Worm (Caenorhabditis elegans) whole organism, young adult: ENCODE measurements around the gene F22B3.7.

Experiments
- B0336.3 ChIP-seq: fragments of 200-800 bp; sonication (Bioruptor generic); IDR thresholded peaks from 2 replicates; pipeline ENCODE4 v1.3.6; 2022; ENCODE audit warnings: missing genetic modification characterization, missing compliant biosample characterization
- C17E4.6 ChIP-seq: fragments of 200-800 bp; sonication (Bioruptor generic); IDR thresholded peaks from 2 replicates; pipeline ENCODE4 v1.3.6; 2022; ENCODE audit warnings: missing genetic modification reagents, missing genetic modification characterization, missing compliant biosample characterization
- D2030.7 ChIP-seq: fragments of 200-800 bp; sonication (Bioruptor generic); IDR thresholded peaks from 2 replicates; pipeline ENCODE4 v1.3.6; 2022; ENCODE audit warnings: missing genetic modification reagents, missing genetic modification characterization, missing compliant biosample characterization
- F33H1.4 ChIP-seq: fragments of 200-800 bp; sonication (Bioruptor generic); IDR thresholded peaks from 2 replicates; pipeline ENCODE4 v1.3.6; 2022; ENCODE audit warnings: missing genetic modification reagents, missing genetic modification characterization, missing compliant biosample characterization
- F37B4.10 ChIP-seq: fragments of 200-800 bp; sonication (Bioruptor generic); IDR thresholded peaks from 2 replicates; pipeline ENCODE4 v1.3.6; 2022; ENCODE audit warnings: missing genetic modification characterization, missing compliant biosample characterization
- F39B2.1 ChIP-seq: fragments of 200-800 bp; sonication (Bioruptor generic); IDR thresholded peaks from 2 replicates; pipeline ENCODE4 v1.3.6; 2022; ENCODE audit warnings: missing genetic modification reagents, missing genetic modification characterization, missing compliant biosample characterization
- F49E8.2 ChIP-seq: sonication (generic microtip); optimal IDR thresholded peaks from 3 replicates; lab custom pipeline; 2017; ENCODE audit warnings: missing genetic modification characterization, mild to moderate bottlenecking, missing compliant biosample characterization, antibody characterized with exemption, moderate library complexity; ENCODE audit not compliant: insufficient read depth
- Y53F4B.3 ChIP-seq: fragments of 200-800 bp; sonication (Bioruptor generic); IDR thresholded peaks from 2 replicates; pipeline ENCODE4 v1.3.6; 2022; ENCODE audit warnings: missing genetic modification reagents, missing genetic modification characterization, missing compliant biosample characterization
- Y53G8AR.9 ChIP-seq: fragments of 200-800 bp; sonication (Bioruptor generic); conservative IDR thresholded peaks from 2 replicates; pipeline ENCODE4 v1.3.6; 2022; ENCODE audit warnings: missing genetic modification reagents, missing genetic modification characterization, missing compliant biosample characterization
- Y67H2A.10 ChIP-seq: fragments of 200-800 bp; sonication (Bioruptor generic); conservative IDR thresholded peaks from 2 replicates; pipeline ENCODE4 v1.3.6; 2022; ENCODE audit warnings: missing genetic modification reagents, missing genetic modification characterization, missing compliant biosample characterization
- Y79H2A.3 ChIP-seq: fragments of 200-800 bp; sonication (Bioruptor generic); conservative IDR thresholded peaks from 2 replicates; pipeline ENCODE4 v1.3.6; 2022; ENCODE audit warnings: missing genetic modification reagents, missing genetic modification characterization, missing compliant biosample characterization
- Y95B8A.8 ChIP-seq: fragments of 200-800 bp; sonication (Bioruptor generic); IDR thresholded peaks from 2 replicates; pipeline ENCODE4 v1.3.6; 2022; ENCODE audit warnings: missing genetic modification reagents, missing genetic modification characterization, missing compliant biosample characterization
- ama-1 ChIP-seq, 3 experiments: fragments of 150-350 bp in 1 of 3; sonication (generic microtip) in 2 of 3; optimal IDR thresholded peaks; 2 replicates each; lab custom pipeline; 2014 to 2018; ENCODE audit warnings: missing biosample characterization in 2 of 3, missing genetic modification characterization in 2 of 3, missing genetic modification reagents in 2 of 3
- aptf-2 ChIP-seq: fragments of 200-800 bp; sonication (Bioruptor generic); conservative IDR thresholded peaks from 2 replicates; pipeline ENCODE4 v1.3.6; 2022; ENCODE audit warnings: missing genetic modification reagents, missing genetic modification characterization, missing compliant biosample characterization
- aptf-3 ChIP-seq: fragments of 200-800 bp; sonication (Bioruptor generic); IDR thresholded peaks from 2 replicates; pipeline ENCODE4 v1.3.6; 2022; ENCODE audit warnings: missing genetic modification characterization, missing compliant biosample characterization
- athp-1 ChIP-seq: sonication (generic microtip); optimal IDR thresholded peaks from 2 replicates; lab custom pipeline; 2017; ENCODE audit warnings: mild to moderate bottlenecking, missing genetic modification characterization, missing compliant biosample characterization
- attf-5 ChIP-seq: fragments of 200-800 bp; sonication (Bioruptor generic); optimal IDR thresholded peaks from 2 replicates; lab custom pipeline; 2018; ENCODE audit warnings: mild to moderate bottlenecking, missing genetic modification characterization, missing compliant biosample characterization
- attf-6 ChIP-seq: fragments of 200-800 bp; sonication (Bioruptor generic); IDR thresholded peaks from 2 replicates; pipeline ENCODE4 v1.3.6; 2022; ENCODE audit warnings: missing genetic modification reagents, missing genetic modification characterization, missing compliant biosample characterization
- cebp-1 ChIP-seq, 2 experiments: fragments of 200-800 bp in 1 of 2; sonication (Bioruptor generic) in 1 of 2; sonication (generic microtip) in 1 of 2; IDR thresholded peaks in 1 of 2; optimal IDR thresholded peaks in 1 of 2; 2 replicates each; pipeline versions ENCODE4 v1.3.6 to Lab custom; 2017 to 2022; ENCODE audit warnings: missing compliant biosample characterization in 2 of 2, missing genetic modification characterization in 2 of 2, mild to moderate bottlenecking in 1 of 2, missing genetic modification reagents in 1 of 2, moderate library complexity in 1 of 2
- cebp-2 ChIP-seq: fragments of 200-800 bp; sonication (Bioruptor generic); IDR thresholded peaks from 2 replicates; pipeline ENCODE4 v1.3.6; 2022; ENCODE audit warnings: missing genetic modification characterization, missing compliant biosample characterization
- ceh-100 ChIP-seq: fragments of 200-800 bp; sonication (Bioruptor generic); IDR thresholded peaks from 2 replicates; pipeline ENCODE4 v1.3.6; 2022; ENCODE audit warnings: missing genetic modification reagents, missing genetic modification characterization, missing compliant biosample characterization
- ceh-91 ChIP-seq: fragments of 200-800 bp; sonication (Bioruptor generic); IDR thresholded peaks from 2 replicates; pipeline ENCODE4 v1.3.6; 2022; ENCODE audit warnings: missing genetic modification reagents, missing genetic modification characterization, missing compliant biosample characterization
- dox-1 ChIP-seq: fragments of 200-800 bp; sonication (Bioruptor generic); IDR thresholded peaks from 2 replicates; pipeline ENCODE4 v1.3.6; 2022; ENCODE audit warnings: missing genetic modification reagents, missing genetic modification characterization, missing compliant biosample characterization
- egl-44 ChIP-seq: fragments of 200-800 bp; sonication (Bioruptor generic); IDR thresholded peaks from 2 replicates; pipeline ENCODE4 v1.3.6; 2022; ENCODE audit warnings: missing genetic modification reagents, missing genetic modification characterization, missing compliant biosample characterization
- ekl-4 ChIP-seq: fragments of 200-800 bp; sonication (Bioruptor generic); IDR thresholded peaks from 2 replicates; pipeline ENCODE4 v1.3.6; 2022; ENCODE audit warnings: missing genetic modification reagents, missing genetic modification characterization, missing compliant biosample characterization
- hlh-26 ChIP-seq: fragments of 200-800 bp; sonication (Bioruptor generic); conservative IDR thresholded peaks from 2 replicates; pipeline ENCODE4 v1.3.6; 2022; ENCODE audit warnings: missing genetic modification reagents, missing genetic modification characterization, missing compliant biosample characterization
- hmg-1.2 ChIP-seq: fragments of 200-800 bp; sonication (Bioruptor generic); IDR thresholded peaks from 2 replicates; pipeline ENCODE4 v1.3.6; 2022; ENCODE audit warnings: missing genetic modification reagents, missing genetic modification characterization, missing compliant biosample characterization
- hrde-1 ChIP-seq: sonication (generic microtip); optimal IDR thresholded peaks from 2 replicates; lab custom pipeline; 2016; ENCODE audit warnings: missing genetic modification characterization, mild to moderate bottlenecking, missing compliant biosample characterization, moderate library complexity, missing genotype, missing genetic modification reagents, borderline replicate concordance
- hsf-1 ChIP-seq: fragments of 200-800 bp; sonication (Bioruptor generic); IDR thresholded peaks from 2 replicates; pipeline ENCODE4 v1.3.6; 2022; ENCODE audit warnings: missing genetic modification reagents, missing genetic modification characterization, missing compliant biosample characterization
- let-607 ChIP-seq, 2 experiments: fragments of 200-800 bp in 1 of 2; sonication (Bioruptor generic) in 1 of 2; sonication (generic microtip) in 1 of 2; optimal IDR thresholded peaks; 2 replicates each; lab custom pipeline; 2016 to 2018; ENCODE audit warnings: mild to moderate bottlenecking in 2 of 2, missing compliant biosample characterization in 2 of 2, missing genetic modification characterization in 2 of 2, moderate library complexity in 2 of 2, missing genotype in 1 of 2
- lin-26 ChIP-seq: fragments of 200-800 bp; sonication (Bioruptor generic); IDR thresholded peaks from 2 replicates; pipeline ENCODE4 v1.3.6; 2022; ENCODE audit warnings: missing genetic modification reagents, missing genetic modification characterization, missing compliant biosample characterization
- lsl-1 ChIP-seq: fragments of 200-800 bp; sonication (Bioruptor generic); optimal IDR thresholded peaks from 2 replicates; lab custom pipeline; 2018; ENCODE audit warnings: mild to moderate bottlenecking, missing genetic modification characterization, moderate library complexity, missing compliant biosample characterization
- madf-3 ChIP-seq: fragments of 200-800 bp; sonication (Bioruptor generic); IDR thresholded peaks from 2 replicates; pipeline ENCODE4 v1.3.6; 2022; ENCODE audit warnings: missing genetic modification reagents, missing genetic modification characterization, missing compliant biosample characterization
- madf-6 ChIP-seq: fragments of 200-800 bp; sonication (Bioruptor generic); IDR thresholded peaks from 2 replicates; pipeline ENCODE4 v1.3.6; 2022; ENCODE audit warnings: missing genetic modification reagents, missing genetic modification characterization, missing compliant biosample characterization
- madf-8 ChIP-seq: fragments of 200-800 bp; sonication (Bioruptor generic); conservative IDR thresholded peaks from 2 replicates; pipeline ENCODE4 v1.3.6; 2022; ENCODE audit warnings: missing genetic modification reagents, missing genetic modification characterization, missing compliant biosample characterization
- mcd-1 ChIP-seq: fragments of 200-800 bp; sonication (Bioruptor generic); IDR thresholded peaks from 2 replicates; pipeline ENCODE4 v1.3.6; 2022; ENCODE audit warnings: missing genetic modification reagents, missing genetic modification characterization, missing compliant biosample characterization
- nfyb-1 ChIP-seq: fragments of 200-800 bp; sonication (Bioruptor generic); IDR thresholded peaks from 2 replicates; pipeline ENCODE4 v1.3.6; 2022; ENCODE audit warnings: missing genetic modification reagents, missing genetic modification characterization, missing compliant biosample characterization
- nhr-120 ChIP-seq: fragments of 200-800 bp; sonication (Bioruptor generic); IDR thresholded peaks from 2 replicates; pipeline ENCODE4 v1.3.6; 2022; ENCODE audit warnings: missing genetic modification characterization, missing compliant biosample characterization
- nhr-179 ChIP-seq: sonication (generic microtip); optimal IDR thresholded peaks from 2 replicates; lab custom pipeline; 2016; ENCODE audit warnings: mild to moderate bottlenecking, missing genetic modification characterization, missing compliant biosample characterization
- pbrm-1 ChIP-seq: fragments of 200-800 bp; sonication (Bioruptor generic); IDR thresholded peaks from 2 replicates; pipeline ENCODE4 v1.3.6; 2022; ENCODE audit warnings: missing genetic modification reagents, missing genetic modification characterization, missing compliant biosample characterization
- rcor-1 ChIP-seq: fragments of 200-800 bp; sonication (Bioruptor generic); IDR thresholded peaks from 2 replicates; pipeline ENCODE4 v1.3.6; 2022; ENCODE audit warnings: missing genetic modification reagents, missing genetic modification characterization, missing compliant biosample characterization
- ztf-25 ChIP-seq: fragments of 200-800 bp; sonication (Bioruptor generic); IDR thresholded peaks from 2 replicates; pipeline ENCODE4 v1.3.6; 2022; ENCODE audit warnings: missing genetic modification reagents, missing genetic modification characterization, missing compliant biosample characterization

The F22B3.7 gene

DNA sequence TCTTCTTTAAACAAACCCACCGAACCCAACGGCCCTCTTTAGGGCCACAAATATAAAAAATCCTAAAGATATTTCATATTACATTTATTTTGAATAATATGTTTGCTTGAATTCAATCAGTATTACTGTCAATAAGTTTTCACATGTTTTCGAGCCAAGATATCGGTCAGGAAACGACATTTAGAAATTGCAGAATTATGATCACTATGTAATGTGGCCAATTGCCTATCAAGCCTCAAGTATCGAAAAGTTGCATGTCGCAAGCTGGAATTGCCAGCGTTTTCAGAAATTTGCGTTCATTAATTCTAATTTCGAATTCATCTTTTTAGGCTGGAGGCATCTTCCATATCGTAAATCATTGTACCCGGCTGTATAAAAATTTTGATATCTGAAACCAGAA lies 20.1 kb downstream of the F22B3.7 start (continued):
- TF ChIP-seq nhr-179 (no peak), Y95B8A.8 (peak; percentile 71; the same call in 1 of the 2 replicates), lin-26 (peak; percentile 94), let-607 (tag; optimal IDR thresholded peaks at IDR 0.05; lab: Kevin White, UChicago) (no peak), ztf-25 (GFP tag; lab: Robert Waterston, UW) (0 out of 2 replicates have a peak, but pooled peaks have one; percentile 26), F39B2.1 (GFP tag; lab: Robert Waterston, UW) (peak; percentile 60; the same call in 1 of the 2 replicates), attf-5 (GFP tag; lab: Kevin White, UChicago) (no peak), ama-1 (optimal IDR thresholded peaks at IDR 0.05; lab: Kevin White, UChicago) (no peak), ama-1 (GFP tag; optimal IDR thresholded peaks at IDR 0.05; lab: Kevin White, UChicago) (peak in 1 of 2 experiments; percentile 8), aptf-3 (GFP tag; lab: Robert Waterston, UW) (0 out of 2 replicates have a peak, but pooled peaks have one; percentile 69), Y79H2A.3 (peak; percentile 46; the same call in 1 of the 2 replicates), athp-1 (tag; lab: Kevin White, UChicago) (peak; percentile 15), madf-6 (GFP tag; lab: Robert Waterston, UW) (peak; percentile 79), F37B4.10 (GFP tag; lab: Robert Waterston, UW) (no peak), pbrm-1 (GFP tag; lab: Robert Waterston, UW) (peak; percentile 33; the same call in 1 of the 2 replicates), lsl-1 (peak; percentile 1), hlh-26 (no peak), rcor-1 (GFP tag; lab: Robert Waterston, UW) (peak; percentile 35), cebp-1 (GFP tag; IDR thresholded peaks at IDR 0.05; lab: Robert Waterston, UW) (no peak), cebp-1 (tag; optimal IDR thresholded peaks at IDR 0.05; lab: Kevin White, UChicago) (peak; percentile 2), nhr-120 (no peak), attf-6 (peak; percentile 56), mcd-1 (GFP tag; lab: Robert Waterston, UW) (peak; percentile 34; the same call in 1 of the 2 replicates), B0336.3 (GFP tag; lab: Robert Waterston, UW) (peak; percentile 62; the same call in 1 of the 2 replicates), egl-44 (0 out of 2 replicates have a peak, but pooled peaks have one; percentile 32), dox-1 (GFP tag; lab: Robert Waterston, UW) (peak; percentile 59)

DNA sequence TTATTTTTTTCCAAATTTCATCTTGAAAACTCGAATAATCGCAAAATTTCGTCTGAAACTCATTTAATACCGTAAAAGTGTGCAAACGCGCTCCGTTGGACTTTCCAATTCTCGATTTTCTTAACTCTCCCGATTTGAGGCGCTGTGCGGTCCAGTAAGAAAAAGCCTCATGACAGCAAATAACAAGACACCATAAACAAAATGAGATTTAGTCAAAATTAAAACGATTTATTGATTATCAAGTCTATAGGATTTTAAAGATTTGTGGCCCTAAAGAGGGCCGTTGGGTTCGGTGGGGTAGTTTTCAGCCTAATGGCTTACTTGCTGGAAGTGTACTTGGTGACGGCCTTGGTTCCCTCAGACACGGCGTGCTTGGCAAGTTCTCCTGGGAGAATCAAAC lies 21.5 kb downstream of the F22B3.7 start:
- 0 out of 2 replicates have a peak, but pooled peaks have one; percentile 33 for TF ChIP-seq egl-44
- 0 out of 2 replicates have a peak, but pooled peaks have one; percentile 27 for TF ChIP-seq Y67H2A.10 (GFP tag; lab: Robert Waterston, UW)
- TF ChIP-seq attf-6 = peak; percentile 85
- peak; percentile 84 for TF ChIP-seq madf-6 (GFP tag; lab: Robert Waterston, UW)
- TF ChIP-seq hmg-1.2 = peak; percentile 42; the same call in 1 of the 2 replicates
- peak; percentile 61; the same call in 1 of the 2 replicates for TF ChIP-seq pbrm-1 (GFP tag; lab: Robert Waterston, UW)
- peak; percentile 88; the same call in 1 of the 2 replicates for TF ChIP-seq F39B2.1 (GFP tag; lab: Robert Waterston, UW)
- peak; percentile 17 for TF ChIP-seq F49E8.2 (tag; lab: Kevin White, UChicago)
- peak; percentile 72 for TF ChIP-seq Y53G8AR.9 (GFP tag; lab: Robert Waterston, UW)
- TF ChIP-seq hsf-1 = peak; percentile 72
- 0 out of 2 replicates have a peak, but pooled peaks have one; percentile 64 for TF ChIP-seq F37B4.10 (GFP tag; lab: Robert Waterston, UW)
- TF ChIP-seq aptf-2 (GFP tag; lab: Robert Waterston, UW) = peak; percentile 69; the same call in 1 of the 2 replicates
- peak; percentile 89 for TF ChIP-seq lin-26
- TF ChIP-seq Y95B8A.8 = 0 out of 2 replicates have a peak, but pooled peaks have one; percentile 58
- TF ChIP-seq madf-3 (GFP tag; lab: Robert Waterston, UW) = 0 out of 2 replicates have a peak, but pooled peaks have one; percentile 31
- TF ChIP-seq madf-8 (GFP tag; lab: Robert Waterston, UW) = peak; percentile 44; the same call in 1 of the 2 replicates
- peak; percentile 57 for TF ChIP-seq F33H1.4 (GFP tag; lab: Robert Waterston, UW)
- TF ChIP-seq D2030.7 (GFP tag; lab: Robert Waterston, UW) = peak; percentile 74
- peak; percentile 56; the same call in 1 of the 2 replicates for TF ChIP-seq ceh-91 (GFP tag; lab: Robert Waterston, UW)
- peak; percentile 47; the same call in 1 of the 2 replicates for TF ChIP-seq Y53F4B.3 (GFP tag; lab: Robert Waterston, UW)
- TF ChIP-seq rcor-1 (GFP tag; lab: Robert Waterston, UW) = peak; percentile 83
- 0 out of 2 replicates have a peak, but pooled peaks have one; percentile 48 for TF ChIP-seq C17E4.6 (GFP tag; lab: Robert Waterston, UW)
- peak; percentile 72 for TF ChIP-seq ceh-100 (GFP tag; lab: Robert Waterston, UW)
- peak; percentile 86 for TF ChIP-seq ekl-4 (GFP tag; lab: Robert Waterston, UW)
- TF ChIP-seq dox-1 (GFP tag; lab: Robert Waterston, UW) = peak; percentile 90
- TF ChIP-seq nfyb-1 = 0 out of 2 replicates have a peak, but pooled peaks have one; percentile 37
- peak; percentile 73 for TF ChIP-seq mcd-1 (GFP tag; lab: Robert Waterston, UW)
- TF ChIP-seq cebp-2 (GFP tag; lab: Robert Waterston, UW) = 0 out of 2 replicates have a peak, but pooled peaks have one; percentile 72
- TF ChIP-seq hrde-1 (tag; lab: Kevin White, UChicago) = peak; percentile 10
- peak; percentile 74 for TF ChIP-seq ztf-25 (GFP tag; lab: Robert Waterston, UW)
